Fruit fly (Drosophila melanogaster) whole organism, prepupa: ENCODE results near the gene CG7091.

Experiments used
- Blimp-1 ChIP-seq: fragments of 200-800 bp; sonication (Bioruptor generic); optimal IDR thresholded peaks from 3 replicates; lab custom pipeline; 2017; ENCODE audit warnings: missing biosample characterization, missing genetic modification characterization, mild to moderate bottlenecking, moderate library complexity, missing genetic modification reagents
- CG11294 ChIP-seq: fragments of 200-800 bp; sonication (Bioruptor generic); IDR thresholded peaks from 2 replicates; pipeline ENCODE4 v1.3.6; 2022; ENCODE audit warnings: missing biosample characterization, missing genetic modification characterization
- CG11762 ChIP-seq: fragments of 200-800 bp; sonication (Bioruptor generic); optimal IDR thresholded peaks from 3 replicates; lab custom pipeline; 2016; ENCODE audit warnings: missing biosample characterization, missing genetic modification characterization; ENCODE audit not compliant: insufficient read depth
- CG16779 ChIP-seq: fragments of 200-800 bp; sonication (Bioruptor generic); optimal IDR thresholded peaks from 3 replicates; lab custom pipeline; 2017; ENCODE audit warnings: missing biosample characterization, mild to moderate bottlenecking, missing genetic modification characterization
- CG3032 ChIP-seq: fragments of 200-800 bp; optimal IDR thresholded peaks from 2 replicates; lab custom pipeline; 2019; ENCODE audit warnings: missing biosample characterization, mild to moderate bottlenecking, missing genetic modification characterization, moderate library complexity
- CG31627 ChIP-seq: fragments of 200-800 bp; sonication (Bioruptor generic); optimal IDR thresholded peaks from 3 replicates; lab custom pipeline; 2016; ENCODE audit warnings: missing biosample characterization, missing genetic modification characterization
- CG3919 ChIP-seq: fragments of 200-800 bp; sonication (Bioruptor generic); optimal IDR thresholded peaks from 3 replicates; lab custom pipeline; 2016; ENCODE audit warnings: missing biosample characterization, missing genetic modification characterization
- CG6163 ChIP-seq: fragments of 200-800 bp; sonication (Bioruptor generic); IDR thresholded peaks from 3 replicates; pipeline ENCODE4 v1.3.6; 2022; ENCODE audit warnings: missing biosample characterization, missing genetic modification characterization
- CG6276 ChIP-seq: fragments of 200-800 bp; sonication (Bioruptor generic); optimal IDR thresholded peaks from 2 replicates; lab custom pipeline; 2017; ENCODE audit warnings: missing biosample characterization, mild to moderate bottlenecking, missing genetic modification characterization
- CG8119 ChIP-seq: fragments of 200-800 bp; sonication (Bioruptor generic); IDR thresholded peaks from 3 replicates; pipeline ENCODE4 v1.3.6; 2022; ENCODE audit warnings: missing biosample characterization, missing genetic modification characterization
- CG8632 ChIP-seq: fragments of 200-800 bp; sonication (Bioruptor generic); optimal IDR thresholded peaks from 3 replicates; lab custom pipeline; 2016; ENCODE audit warnings: missing biosample characterization, missing genetic modification characterization
- CG9139 ChIP-seq: fragments of 200-800 bp; sonication (Bioruptor generic); optimal IDR thresholded peaks from 3 replicates; lab custom pipeline; 2017; ENCODE audit warnings: missing biosample characterization, mild to moderate bottlenecking, missing genetic modification characterization
- Ets21C ChIP-seq: fragments of 200-800 bp; sonication (Bioruptor generic); optimal IDR thresholded peaks from 3 replicates; lab custom pipeline; 2016; ENCODE audit warnings: missing biosample characterization, missing genetic modification characterization
- Ets96B ChIP-seq: fragments of 200-800 bp; optimal IDR thresholded peaks from 2 replicates; lab custom pipeline; 2019; ENCODE audit warnings: missing biosample characterization, mild to moderate bottlenecking, missing genetic modification characterization, moderate library complexity
- Gug ChIP-seq: fragments of 200-800 bp; sonication (Bioruptor generic); IDR thresholded peaks from 2 replicates; pipeline ENCODE4 v1.3.6; 2022; ENCODE audit warnings: missing biosample characterization, missing genetic modification characterization
- Hr4 ChIP-seq: fragments of 200-800 bp; sonication (Bioruptor generic); optimal IDR thresholded peaks from 3 replicates; lab custom pipeline; 2016; ENCODE audit warnings: missing biosample characterization, missing genetic modification characterization
- Lpt ChIP-seq: fragments of 200-800 bp; sonication (Bioruptor generic); optimal IDR thresholded peaks from 3 replicates; lab custom pipeline; 2016; ENCODE audit warnings: missing biosample characterization, missing genetic modification characterization
- Met ChIP-seq: fragments of 200-800 bp; sonication (Bioruptor generic); optimal IDR thresholded peaks from 3 replicates; lab custom pipeline; 2016; ENCODE audit warnings: missing biosample characterization, missing genetic modification characterization
- OdsH ChIP-seq: fragments of 200-800 bp; sonication (Bioruptor generic); optimal IDR thresholded peaks from 3 replicates; lab custom pipeline; 2016; ENCODE audit warnings: missing biosample characterization, missing genetic modification characterization
- Sox102F ChIP-seq: fragments of 200-800 bp; sonication (Bioruptor generic); optimal IDR thresholded peaks from 2 replicates; lab custom pipeline; 2016; ENCODE audit warnings: missing biosample characterization, mild to moderate bottlenecking, missing genetic modification characterization
- Sox15 ChIP-seq: fragments of 200-800 bp; sonication (Bioruptor generic); optimal IDR thresholded peaks from 3 replicates; lab custom pipeline; 2016; ENCODE audit warnings: missing biosample characterization, missing genetic modification characterization
- achi ChIP-seq: fragments of 200-800 bp; sonication (Bioruptor generic); optimal IDR thresholded peaks from 3 replicates; lab custom pipeline; 2016; ENCODE audit warnings: missing biosample characterization, missing genetic modification characterization
- cyc ChIP-seq: fragments of 200-800 bp; sonication (Bioruptor generic); optimal IDR thresholded peaks from 3 replicates; lab custom pipeline; 2016; ENCODE audit warnings: missing biosample characterization, missing genetic modification characterization
- dac ChIP-seq: fragments of 200-800 bp; sonication (Bioruptor generic); optimal IDR thresholded peaks from 2 replicates; lab custom pipeline; 2017; ENCODE audit warnings: missing biosample characterization, mild to moderate bottlenecking, missing genetic modification characterization
- dsx ChIP-seq: fragments of 200-800 bp; optimal IDR thresholded peaks from 3 replicates; lab custom pipeline; 2019; ENCODE audit warnings: missing biosample characterization, mild to moderate bottlenecking, missing genetic modification characterization, moderate library complexity; ENCODE audit not compliant: poor library complexity, severe bottlenecking
- eg ChIP-seq: fragments of 200-800 bp; sonication (Bioruptor generic); IDR thresholded peaks from 3 replicates; pipeline ENCODE4 v1.3.6; 2022; ENCODE audit warnings: missing biosample characterization, missing genetic modification characterization
- esn ChIP-seq: fragments of 200-800 bp; sonication (Bioruptor generic); optimal IDR thresholded peaks from 2 replicates; lab custom pipeline; 2016; ENCODE audit warnings: missing biosample characterization, mild to moderate bottlenecking, missing genetic modification characterization, moderate library complexity
- fkh ChIP-seq: fragments of 200-800 bp; sonication (Bioruptor generic); optimal IDR thresholded peaks from 3 replicates; lab custom pipeline; 2017; ENCODE audit warnings: missing biosample characterization, mild to moderate bottlenecking, missing genetic modification characterization, moderate library complexity
- lz ChIP-seq: fragments of 200-800 bp; sonication (Bioruptor generic); optimal IDR thresholded peaks from 3 replicates; lab custom pipeline; 2016; ENCODE audit warnings: missing biosample characterization, missing genetic modification characterization
- pdm3 ChIP-seq: fragments of 200-800 bp; sonication (Bioruptor generic); optimal IDR thresholded peaks from 3 replicates; lab custom pipeline; 2016; ENCODE audit warnings: missing biosample characterization, missing genetic modification characterization
- spab ChIP-seq: fragments of 200-800 bp; sonication (Bioruptor generic); optimal IDR thresholded peaks from 2 replicates; lab custom pipeline; 2017; ENCODE audit warnings: missing biosample characterization, mild to moderate bottlenecking, missing genetic modification characterization, missing genetic modification reagents
- svp ChIP-seq: fragments of 200-800 bp; sonication (Bioruptor generic); peaks from one replicate; lab custom pipeline; 2016; ENCODE audit warnings: missing biosample characterization, missing genetic modification characterization
- vri ChIP-seq: fragments of 200-800 bp; sonication (Bioruptor generic); optimal IDR thresholded peaks from 3 replicates; lab custom pipeline; 2016; ENCODE audit warnings: missing biosample characterization, mild to moderate bottlenecking, missing genetic modification characterization

The CG7091 gene

dm6 chr3R:12993018-12993417 is 15.2 kb downstream of the CG7091 start, which contains the start of gene yellow-f:
TSS of gene yellow-f (minus strand) at chr3R:12993201.
- TF ChIP-seq fkh (GFP tag; lab: Kevin White, UChicago), result no peak
- TF ChIP-seq svp, result peak; percentile 98

dm6 chr3R:12995047-12995446 is 17.2 kb downstream of the CG7091 start, which contains the start of gene yellow-f2:
TSS of gene yellow-f2 (minus strand) at chr3R:12995147.
- TF ChIP-seq Gug (GFP tag; lab: Robert Waterston, UW), result no peak
- no peak for TF ChIP-seq Sox102F (GFP tag; lab: Kevin White, UChicago)
- no peak for TF ChIP-seq esn (GFP tag; lab: Kevin White, UChicago)
- TF ChIP-seq Sox15, result no peak
- TF ChIP-seq CG9139 (GFP tag; lab: Kevin White, UChicago), result no peak
- TF ChIP-seq cyc (GFP tag; lab: Kevin White, UChicago), result no peak
- TF ChIP-seq CG11294 (GFP tag; lab: Robert Waterston, UW), result no peak
- no peak for TF ChIP-seq Hr4 (GFP tag; lab: Kevin White, UChicago)
- no peak for TF ChIP-seq Blimp-1 (GFP tag; lab: Kevin White, UChicago)
- no peak for TF ChIP-seq CG3919 (GFP tag; lab: Kevin White, UChicago)
- no peak for TF ChIP-seq CG6276
- no peak for TF ChIP-seq CG8119 (GFP tag; lab: Robert Waterston, UW)
- no peak for TF ChIP-seq dsx (GFP tag; lab: Kevin White, UChicago)
- no peak for TF ChIP-seq pdm3 (GFP tag; lab: Kevin White, UChicago)
- TF ChIP-seq Ets96B, result no peak
- no peak for TF ChIP-seq CG11762 (GFP tag; lab: Kevin White, UChicago)
- TF ChIP-seq, all 60 proteins: peak for 0

dm6 chr3R:12995522-12995921 is 17.7 kb downstream of the CG7091 start, which contains the start of gene CG7488:
TSS of gene CG7488 (plus strand) at chr3R:12995620.
- no peak for TF ChIP-seq Ets96B
- TF ChIP-seq vri, result no peak
- TF ChIP-seq Lpt, result no peak
- no peak for TF ChIP-seq dac
- no peak for TF ChIP-seq CG8632
- TF ChIP-seq esn (GFP tag; lab: Kevin White, UChicago), result no peak
- no peak for TF ChIP-seq CG8119 (GFP tag; lab: Robert Waterston, UW)
- no peak for TF ChIP-seq CG9139 (GFP tag; lab: Kevin White, UChicago)
- no peak for TF ChIP-seq Met (GFP tag; lab: Kevin White, UChicago)
- no peak for TF ChIP-seq CG16779 (tag; lab: Kevin White, UChicago)
- no peak for TF ChIP-seq CG11762 (GFP tag; lab: Kevin White, UChicago)
- no peak for TF ChIP-seq CG3032 (tag; lab: Kevin White, UChicago)
- no peak for TF ChIP-seq CG6163 (GFP tag; lab: Robert Waterston, UW)
- no peak for TF ChIP-seq OdsH (GFP tag; lab: Kevin White, UChicago)
- no peak for TF ChIP-seq lz (GFP tag; lab: Kevin White, UChicago)
- TF ChIP-seq cyc (GFP tag; lab: Kevin White, UChicago), result no peak
- TF ChIP-seq eg (GFP tag; lab: Robert Waterston, UW), result no peak
- no peak for TF ChIP-seq Ets21C
- TF ChIP-seq spab (GFP tag; lab: Kevin White, UChicago), result no peak

dm6 chr3R:12997550-12998233 is 19.9 kb downstream of the CG7091 start, which contains the start of the genes CG17327, CG44194 and CG7518:
TSS of gene CG17327 (minus strand) at chr3R:12997726.
TSS of gene CG44194 (minus strand) at chr3R:12997726.
TSS of gene CG7518 (plus strand) at chr3R:12998089.
- TF ChIP-seq cyc (GFP tag; lab: Kevin White, UChicago), result peak; percentile 22
- peak; percentile 1 for TF ChIP-seq CG31627 (GFP tag; lab: Kevin White, UChicago)
- peak; percentile 25 for TF ChIP-seq CG3032 (tag; lab: Kevin White, UChicago)
- TF ChIP-seq achi, result no peak
- TF ChIP-seq esn (GFP tag; lab: Kevin White, UChicago), result peak; percentile 27
- TF ChIP-seq, all 60 proteins: peak for 4
